Worm (Caenorhabditis elegans) whole organism, L4 larva: ENCODE data around the gene C02B8.1.

Experiments
- D1046.2 ChIP-seq: fragments of 200-800 bp; sonication (Bioruptor generic); IDR thresholded peaks from 2 replicates; pipeline ENCODE4 v1.3.6; 2022; ENCODE audit warnings: missing genetic modification characterization, missing compliant biosample characterization
- F10B5.3 ChIP-seq: sonication (generic microtip); optimal IDR thresholded peaks from 2 replicates; lab custom pipeline; 2016; ENCODE audit warnings: mild to moderate bottlenecking, missing genetic modification characterization, missing compliant biosample characterization
- F44E2.7 ChIP-seq: fragments of 200-800 bp; sonication (Bioruptor generic); IDR thresholded peaks from 2 replicates; pipeline ENCODE4 v2.1.2; 2022; ENCODE audit warnings: missing genetic modification characterization, missing compliant biosample characterization
- R02D3.7 ChIP-seq: fragments of 150-350 bp; sonication (generic microtip); optimal IDR thresholded peaks from 3 replicates; lab custom pipeline; 2014; ENCODE audit warnings: missing biosample characterization, missing genetic modification characterization
- T20F7.1 ChIP-seq: fragments of 200-800 bp; sonication (Bioruptor generic); optimal IDR thresholded peaks from 2 replicates; lab custom pipeline; 2018; ENCODE audit warnings: mild to moderate bottlenecking, missing genetic modification characterization, missing compliant biosample characterization
- T26A8.4 ChIP-seq: fragments of 200-800 bp; sonication (Bioruptor generic); IDR thresholded peaks from 2 replicates; pipeline ENCODE4 v1.3.6; 2022; ENCODE audit warnings: missing genetic modification characterization, missing compliant biosample characterization
- ZK337.2 ChIP-seq: fragments of 200-800 bp; sonication (Bioruptor generic); IDR thresholded peaks from 2 replicates; pipeline ENCODE4 v1.3.6; 2022; ENCODE audit warnings: missing genetic modification reagents, missing genetic modification characterization, missing compliant biosample characterization
- aha-1 ChIP-seq: fragments of 150-350 bp; peaks from one replicate; lab custom pipeline; 2014; ENCODE audit warnings: missing biosample characterization, missing genetic modification characterization
- ama-1 ChIP-seq: fragments of 150-350 bp; optimal IDR thresholded peaks from 2 replicates; lab custom pipeline; 2014; ENCODE audit warnings: inconsistent platforms, mixed read lengths
- ceh-28 ChIP-seq: fragments of 150-350 bp; optimal IDR thresholded peaks from 2 replicates; lab custom pipeline; 2014; ENCODE audit warnings: missing biosample characterization, missing genetic modification reagents, missing genetic modification characterization
- ceh-32 ChIP-seq: sonication (generic microtip); optimal IDR thresholded peaks from 2 replicates; lab custom pipeline; 2016; ENCODE audit warnings: mild to moderate bottlenecking, missing genetic modification characterization, missing compliant biosample characterization; ENCODE audit not compliant: poor library complexity
- daf-16 ChIP-seq, 3 experiments: sonication (generic microtip); optimal IDR thresholded peaks; 2 replicates each; lab custom pipeline; 2016 to 2017; ENCODE audit warnings: missing genetic modification characterization in 3 of 3, missing genetic modification reagents in 3 of 3, mild to moderate bottlenecking in 2 of 3, missing compliant biosample characterization in 2 of 3, missing biosample characterization in 1 of 3, moderate library complexity in 1 of 3
- dmd-9 ChIP-seq: fragments of 200-800 bp; sonication (Bioruptor generic); IDR thresholded peaks from 2 replicates; pipeline ENCODE4 v1.3.6; 2022; ENCODE audit warnings: missing genetic modification reagents, missing genetic modification characterization, missing compliant biosample characterization
- dpl-1 ChIP-seq: fragments of 150-350 bp; optimal IDR thresholded peaks from 2 replicates; lab custom pipeline; 2014; ENCODE audit warnings: missing biosample characterization, missing genetic modification reagents, missing genetic modification characterization
- duxl-1 ChIP-seq: sonication (generic microtip); optimal IDR thresholded peaks from 2 replicates; lab custom pipeline; 2016; ENCODE audit warnings: mild to moderate bottlenecking, missing genetic modification characterization, moderate library complexity, missing compliant biosample characterization; ENCODE audit not compliant: poor library complexity
- dve-1 ChIP-seq: sonication (generic microtip); optimal IDR thresholded peaks from 2 replicates; lab custom pipeline; 2017; ENCODE audit warnings: antibody characterized with exemption, mild to moderate bottlenecking, missing genetic modification characterization, missing compliant biosample characterization; ENCODE audit not compliant: insufficient read depth
- gei-8 ChIP-seq: fragments of 200-800 bp; sonication (Bioruptor generic); optimal IDR thresholded peaks from 2 replicates; lab custom pipeline; 2018; ENCODE audit warnings: mild to moderate bottlenecking, missing genetic modification characterization, missing compliant biosample characterization
- hlh-11 ChIP-seq: fragments of 200-800 bp; sonication (Bioruptor generic); optimal IDR thresholded peaks from 2 replicates; lab custom pipeline; 2018; ENCODE audit warnings: mild to moderate bottlenecking, missing genetic modification characterization, missing compliant biosample characterization
- hlh-30 ChIP-seq: sonication (generic microtip); optimal IDR thresholded peaks from 2 replicates; lab custom pipeline; 2017; ENCODE audit warnings: antibody characterized with exemption, mild to moderate bottlenecking, missing genetic modification characterization, missing compliant biosample characterization; ENCODE audit not compliant: insufficient read depth
- hmg-1.1 ChIP-seq: fragments of 200-800 bp; sonication (Bioruptor generic); IDR thresholded peaks from 2 replicates; pipeline ENCODE4 v1.3.6; 2022; ENCODE audit warnings: missing genetic modification reagents, missing genetic modification characterization, missing compliant biosample characterization
- lin-38 ChIP-seq: fragments of 200-800 bp; sonication (Bioruptor generic); IDR thresholded peaks from 2 replicates; pipeline ENCODE4 v1.3.6; 2022; ENCODE audit warnings: missing genetic modification reagents, missing genetic modification characterization, missing compliant biosample characterization
- lsy-2 ChIP-seq, 2 experiments: fragments of 150-350 bp in 1 of 2; sonication (generic microtip) in 1 of 2; optimal IDR thresholded peaks; 2 replicates each; lab custom pipeline; 2014 to 2017; ENCODE audit warnings: missing biosample characterization in 2 of 2, missing genetic modification characterization in 2 of 2
- madf-9 ChIP-seq: fragments of 200-800 bp; sonication (Bioruptor generic); conservative IDR thresholded peaks from 2 replicates; pipeline ENCODE4 v1.3.6; 2022; ENCODE audit warnings: missing genetic modification reagents, missing genetic modification characterization, missing compliant biosample characterization
- mdl-1 ChIP-seq, 2 experiments: fragments of 150-350 bp in 1 of 2; sonication (generic microtip) in 1 of 2; optimal IDR thresholded peaks; 2 replicates each; lab custom pipeline; 2014 to 2017; ENCODE audit warnings: missing biosample characterization in 2 of 2, missing genetic modification characterization in 2 of 2
- mep-1 ChIP-seq: fragments of 150-350 bp; sonication (generic microtip); optimal IDR thresholded peaks from 3 replicates; lab custom pipeline; 2014; ENCODE audit warnings: missing biosample characterization, missing genetic modification characterization
- mes-2 ChIP-seq: sonication (generic microtip); optimal IDR thresholded peaks from 2 replicates; lab custom pipeline; 2016; ENCODE audit warnings: missing genotype, mild to moderate bottlenecking, missing genetic modification characterization, missing compliant biosample characterization; ENCODE audit not compliant: poor library complexity, severe bottlenecking
- nhr-102 ChIP-seq: sonication (generic microtip); optimal IDR thresholded peaks from 2 replicates; lab custom pipeline; 2016; ENCODE audit warnings: mild to moderate bottlenecking, missing genetic modification characterization, moderate library complexity, missing compliant biosample characterization
- nhr-11 ChIP-seq: fragments of 150-350 bp; optimal IDR thresholded peaks from 2 replicates; lab custom pipeline; 2014; ENCODE audit warnings: missing biosample characterization, missing genetic modification characterization
- nhr-111 ChIP-seq: fragments of 200-800 bp; sonication (Bioruptor generic); optimal IDR thresholded peaks from 2 replicates; lab custom pipeline; 2018; ENCODE audit warnings: mild to moderate bottlenecking, missing genetic modification characterization, missing compliant biosample characterization
- nhr-237 ChIP-seq: sonication (generic microtip); optimal IDR thresholded peaks from 2 replicates; lab custom pipeline; 2017; ENCODE audit warnings: missing biosample characterization, missing genetic modification characterization
- nhr-41 ChIP-seq: fragments of 200-800 bp; sonication (Bioruptor generic); IDR thresholded peaks from 2 replicates; pipeline ENCODE4 v1.3.6; 2022; ENCODE audit warnings: missing genetic modification reagents, missing genetic modification characterization, missing compliant biosample characterization
- nhr-42 ChIP-seq: fragments of 200-800 bp; sonication (Bioruptor generic); IDR thresholded peaks from 2 replicates; pipeline ENCODE4 v1.3.6; 2022; ENCODE audit warnings: missing genetic modification characterization, missing compliant biosample characterization
- nhr-6 ChIP-seq: fragments of 150-350 bp; optimal IDR thresholded peaks from 2 replicates; lab custom pipeline; 2014; ENCODE audit warnings: missing biosample characterization, missing genetic modification characterization
- rbr-2 ChIP-seq: sonication (generic microtip); optimal IDR thresholded peaks from 2 replicates; lab custom pipeline; 2016; ENCODE audit warnings: missing genotype, missing genetic modification characterization, missing compliant biosample characterization
- sdz-12 ChIP-seq: fragments of 200-800 bp; sonication (Bioruptor generic); optimal IDR thresholded peaks from 2 replicates; lab custom pipeline; 2018; ENCODE audit warnings: mild to moderate bottlenecking, missing genetic modification characterization, missing compliant biosample characterization
- set-16 ChIP-seq: fragments of 200-800 bp; sonication (Bioruptor generic); IDR thresholded peaks from 2 replicates; pipeline ENCODE4 v1.3.6; 2022; ENCODE audit warnings: missing genetic modification reagents, missing genetic modification characterization, missing compliant biosample characterization
- skn-1 ChIP-seq: fragments of 150-350 bp; optimal IDR thresholded peaks from 2 replicates; lab custom pipeline; 2014; ENCODE audit warnings: missing biosample characterization, missing genetic modification characterization
- snpc-1.2 ChIP-seq: fragments of 200-800 bp; sonication (Bioruptor generic); IDR thresholded peaks from 2 replicates; pipeline ENCODE4 v1.3.6; 2022; ENCODE audit warnings: missing genetic modification reagents, missing genetic modification characterization, missing compliant biosample characterization
- snpc-4 ChIP-seq: fragments of 150-350 bp; optimal IDR thresholded peaks from 2 replicates; lab custom pipeline; 2014; ENCODE audit warnings: missing biosample characterization, missing genetic modification characterization
- spr-3 ChIP-seq: fragments of 200-800 bp; sonication (Bioruptor generic); optimal IDR thresholded peaks from 2 replicates; lab custom pipeline; 2018; ENCODE audit warnings: mild to moderate bottlenecking, missing genetic modification characterization, missing compliant biosample characterization
- tra-1 ChIP-seq: fragments of 200-800 bp; sonication (Bioruptor generic); IDR thresholded peaks from 2 replicates; pipeline ENCODE4 v1.3.6; 2022; ENCODE audit warnings: missing genetic modification reagents, missing genetic modification characterization, missing compliant biosample characterization
- unc-130 ChIP-seq: sonication (generic microtip); optimal IDR thresholded peaks from 2 replicates; lab custom pipeline; 2016; ENCODE audit warnings: missing genetic modification reagents, missing genetic modification characterization, missing compliant biosample characterization
- unc-62 ChIP-seq, 3 experiments: fragments of 150-350 bp in 1 of 3; sonication (generic microtip); optimal IDR thresholded peaks in 2 of 3; peaks in 1 of 3; 1 replicate in 1 of 3; 2 replicates in 2 of 3; lab custom pipeline; 2014 to 2017; ENCODE audit warnings: missing biosample characterization in 3 of 3, missing genetic modification characterization in 3 of 3, missing genetic modification reagents in 3 of 3, missing genotype in 1 of 3
- zag-1 ChIP-seq: fragments of 150-350 bp; optimal IDR thresholded peaks from 2 replicates; lab custom pipeline; 2014; ENCODE audit warnings: missing biosample characterization, missing genetic modification characterization
- zfp-3 ChIP-seq: fragments of 200-800 bp; sonication (Bioruptor generic); conservative IDR thresholded peaks from 2 replicates; pipeline ENCODE4 v1.3.6; 2022; ENCODE audit warnings: missing genetic modification reagents, missing genetic modification characterization, missing compliant biosample characterization
- zip-11 ChIP-seq: fragments of 200-800 bp; sonication (Bioruptor generic); IDR thresholded peaks from 2 replicates; pipeline ENCODE4 v1.3.6; 2022; ENCODE audit warnings: missing genetic modification characterization, missing compliant biosample characterization
- ztf-7 ChIP-seq: fragments of 150-350 bp; optimal IDR thresholded peaks from 2 replicates; lab custom pipeline; 2014; ENCODE audit warnings: missing biosample characterization, missing genetic modification characterization

C02B8.1 gene

DNA sequence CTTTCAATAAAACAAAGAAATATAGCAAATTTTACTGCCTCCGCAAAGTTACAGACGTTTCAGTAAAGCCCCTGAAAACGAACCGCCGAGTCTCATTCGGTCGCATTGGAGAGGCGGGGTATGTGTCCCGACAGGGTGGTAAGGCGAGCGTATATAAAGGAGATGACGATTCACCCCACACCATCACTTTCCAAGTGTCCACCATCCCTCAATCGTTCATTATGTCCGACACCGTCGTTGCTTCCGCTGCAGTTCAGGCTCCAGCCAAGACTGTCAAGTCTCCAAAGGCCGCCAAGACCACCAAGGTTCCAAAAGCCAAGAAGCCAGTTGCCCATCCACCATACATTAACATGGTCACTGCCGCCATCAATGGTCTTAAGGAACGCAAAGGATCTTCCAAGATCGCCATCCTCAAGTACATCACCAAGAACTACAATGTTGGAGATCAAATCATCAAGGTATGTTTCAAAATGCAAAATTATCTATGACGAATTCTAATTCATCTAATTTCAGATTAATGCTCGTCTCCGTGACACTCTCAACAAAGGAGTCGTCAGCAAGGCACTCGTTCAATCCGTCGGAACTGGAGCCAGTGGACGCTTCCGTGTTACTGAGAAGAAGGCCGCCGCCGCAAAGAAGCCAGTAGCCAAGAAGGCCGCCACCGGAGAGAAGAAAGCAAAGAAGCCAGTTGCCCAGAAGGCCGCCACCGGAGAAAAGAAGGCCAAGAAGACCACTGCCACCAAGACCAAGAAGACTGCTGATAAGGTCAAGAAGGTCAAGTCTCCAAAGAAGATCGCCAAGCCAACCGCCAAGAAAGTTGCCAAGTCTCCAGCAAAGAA lies 11.7 kb downstream of the C02B8.1 start, which contains the start of gene hil-3:
hil-3 (plus strand) TSS at position 195 of the 839 bp plus-strand sequence.
- TF ChIP-seq unc-62 (GFP tag; optimal IDR thresholded peaks at IDR 0.05 in 1 of 2; lab: Kevin White, UChicago) (peak in 1 of 2 experiments; percentile 88), unc-62 (tag; optimal IDR thresholded peaks at IDR 0.05; lab: Kevin White, UChicago) (no peak), dve-1 (peak; percentile 37), zip-11 (no peak), ama-1 (lab: Kevin White, UChicago) (peak; percentile 57), lin-38 (no peak), ztf-7 (tag; lab: Kevin White, UChicago) (no peak), R02D3.7 (tag; lab: Kevin White, UChicago) (no peak), set-16 (GFP tag; lab: Robert Waterston, UW) (peak; percentile 74), zag-1 (tag; lab: Kevin White, UChicago) (no peak), daf-16 (GFP tag; optimal IDR thresholded peaks at IDR 0.05; lab: Kevin White, UChicago) (no peak), daf-16 (tag; optimal IDR thresholded peaks at IDR 0.05; lab: Kevin White, UChicago) (no peak), ceh-28 (tag; lab: Kevin White, UChicago) (no peak), T20F7.1 (GFP tag; lab: Kevin White, UChicago) (no peak), lsy-2 (tag; optimal IDR thresholded peaks at IDR 0.05; lab: Kevin White, UChicago) (peak in 1 of 2 experiments; percentile 25), madf-9 (no peak), mep-1 (tag; lab: Kevin White, UChicago) (peak; percentile 53), aha-1 (peak; percentile 91), spr-3 (GFP tag; lab: Kevin White, UChicago) (no peak), rbr-2 (tag; lab: Kevin White, UChicago) (peak; percentile 44), ceh-32 (tag; lab: Kevin White, UChicago) (no peak), nhr-237 (tag; lab: Kevin White, UChicago) (no peak), unc-130 (no peak), D1046.2 (GFP tag; lab: Robert Waterston, UW) (no peak), mes-2 (peak; percentile 51), dmd-9 (no peak), skn-1 (no peak), nhr-6 (tag; lab: Kevin White, UChicago) (peak; percentile 4), nhr-102 (tag; lab: Kevin White, UChicago) (peak; percentile 1), snpc-1.2 (GFP tag; lab: Robert Waterston, UW) (no peak), nhr-42 (GFP tag; lab: Robert Waterston, UW) (no peak), tra-1 (0 out of 2 replicates have a peak, but pooled peaks have one; percentile 36), hmg-1.1 (GFP tag; lab: Robert Waterston, UW) (peak; percentile 30; the same call in 1 of the 2 replicates)

DNA sequence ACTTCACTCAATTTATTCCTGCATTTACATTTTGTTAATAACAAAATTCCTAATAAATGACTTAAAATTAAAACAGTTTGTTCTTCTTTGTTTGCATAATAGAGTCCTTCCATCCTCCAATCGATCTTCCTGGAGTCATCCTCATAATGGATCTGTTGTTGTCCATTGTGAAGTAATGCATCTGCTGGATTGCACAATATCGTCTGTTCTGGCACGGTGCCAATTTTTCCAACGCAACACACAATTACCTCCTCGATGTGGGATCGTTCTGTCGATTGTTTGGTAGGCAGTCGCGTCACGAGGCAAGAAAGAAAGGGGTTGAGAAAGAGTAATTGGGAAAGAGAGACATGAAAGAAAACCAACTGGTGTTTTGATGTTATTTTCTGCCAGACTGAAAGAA lies 12.5 kb downstream of the C02B8.1 start:
- TF ChIP-seq sdz-12 (GFP tag; lab: Kevin White, UChicago), result no peak
- TF ChIP-seq gei-8 (GFP tag; lab: Kevin White, UChicago), result no peak
- no peak for TF ChIP-seq snpc-4 (tag; lab: Kevin White, UChicago)
- peak; percentile 29 for TF ChIP-seq rbr-2 (tag; lab: Kevin White, UChicago)
- TF ChIP-seq nhr-111 (GFP tag; lab: Kevin White, UChicago), result no peak
- no peak for TF ChIP-seq set-16 (GFP tag; lab: Robert Waterston, UW)
- TF ChIP-seq F10B5.3 (tag; lab: Kevin White, UChicago), result no peak
- no peak for TF ChIP-seq T26A8.4
- no peak for TF ChIP-seq ZK337.2 (GFP tag; lab: Robert Waterston, UW)
- TF ChIP-seq zfp-3 (GFP tag; lab: Robert Waterston, UW), result no peak
- TF ChIP-seq hlh-11 (tag; lab: Kevin White, UChicago), result peak; percentile 1
- TF ChIP-seq duxl-1 (tag; lab: Kevin White, UChicago), result no peak
- TF ChIP-seq nhr-41 (GFP tag; lab: Robert Waterston, UW), result no peak
- no peak for TF ChIP-seq D1046.2 (GFP tag; lab: Robert Waterston, UW)
- peak; percentile 51 for TF ChIP-seq mes-2
- no peak for TF ChIP-seq F44E2.7
- peak; percentile 27 for TF ChIP-seq hlh-30
- no peak for TF ChIP-seq daf-16 (GFP tag; optimal IDR thresholded peaks at IDR 0.05; lab: Kevin White, UChicago)
- TF ChIP-seq daf-16 (tag; optimal IDR thresholded peaks at IDR 0.05; lab: Kevin White, UChicago), result peak; percentile 39
- TF ChIP-seq dpl-1 (GFP tag; lab: Kevin White, UChicago), result no peak
- TF ChIP-seq mep-1 (tag; lab: Kevin White, UChicago), result peak; percentile 55
- no peak for TF ChIP-seq nhr-11 (tag; lab: Kevin White, UChicago)
- peak; percentile 57 for TF ChIP-seq dve-1
- peak in 1 of 2 experiments; percentile 50 for TF ChIP-seq mdl-1 (tag; optimal IDR thresholded peaks at IDR 0.05; lab: Kevin White, UChicago)
